Fruit fly (Drosophila melanogaster) whole organism, embryonic: ENCODE results near the gene htk.

Source experiments
- CG10366 ChIP-seq: fragments of 200-800 bp; sonication (Bioruptor generic); IDR thresholded peaks from 2 replicates; pipeline ENCODE4 v1.3.6; 2022; ENCODE audit warnings: missing biosample characterization, missing genetic modification characterization
- CG10543 ChIP-seq: fragments of 200-800 bp; sonication (Bioruptor generic); optimal IDR thresholded peaks from 3 replicates; lab custom pipeline; 2017; ENCODE audit warnings: missing biosample characterization, mild to moderate bottlenecking, missing genetic modification characterization, moderate library complexity
- CG11085 ChIP-seq: fragments of 200-800 bp; sonication (Bioruptor generic); IDR thresholded peaks from 2 replicates; pipeline ENCODE4 v1.3.6; 2022; ENCODE audit warnings: missing biosample characterization, missing genetic modification characterization
- CG11504 ChIP-seq: fragments of 200-800 bp; sonication (Bioruptor generic); optimal IDR thresholded peaks from 3 replicates; lab custom pipeline; 2019; ENCODE audit warnings: missing biosample characterization, mild to moderate bottlenecking, missing genetic modification characterization, moderate library complexity
- CG11560 ChIP-seq: fragments of 200-800 bp; sonication (Bioruptor generic); IDR thresholded peaks from 3 replicates; pipeline ENCODE4 v1.3.6; 2022; ENCODE audit warnings: missing biosample characterization, missing genetic modification characterization
- CG12659 ChIP-seq: fragments of 200-800 bp; sonication (Bioruptor generic); optimal IDR thresholded peaks from 3 replicates; lab custom pipeline; 2017; ENCODE audit warnings: mild to moderate bottlenecking, missing biosample characterization, missing genetic modification reagents, missing genetic modification characterization
- CG1529 ChIP-seq: fragments of 200-800 bp; sonication (Bioruptor generic); optimal IDR thresholded peaks from 3 replicates; lab custom pipeline; 2018; ENCODE audit warnings: missing biosample characterization, missing genetic modification characterization
- CG16815 ChIP-seq: fragments of 200-800 bp; sonication (Bioruptor generic); optimal IDR thresholded peaks from 3 replicates; lab custom pipeline; 2017; ENCODE audit warnings: missing biosample characterization, mild to moderate bottlenecking, missing genetic modification characterization
- CG17359 ChIP-seq: fragments of 200-800 bp; sonication (Bioruptor generic); optimal IDR thresholded peaks from 3 replicates; lab custom pipeline; 2018; ENCODE audit warnings: missing biosample characterization, mild to moderate bottlenecking, missing genetic modification characterization, moderate library complexity
- CG17612 ChIP-seq: fragments of 200-800 bp; sonication (Bioruptor generic); IDR thresholded peaks from 2 replicates; pipeline ENCODE4 v1.3.6; 2022; ENCODE audit warnings: missing biosample characterization, missing genetic modification characterization
- CG17829 ChIP-seq: fragments of 200-800 bp; optimal IDR thresholded peaks from 2 replicates; lab custom pipeline; 2019; ENCODE audit warnings: missing biosample characterization, mild to moderate bottlenecking, missing genetic modification characterization, moderate library complexity
- CG18599 ChIP-seq: fragments of 200-800 bp; sonication (Bioruptor generic); optimal IDR thresholded peaks from 3 replicates; lab custom pipeline; 2017; ENCODE audit warnings: missing biosample characterization, missing genetic modification characterization, mild to moderate bottlenecking, moderate library complexity, missing genetic modification reagents
- CG2116 ChIP-seq: fragments of 200-800 bp; sonication (Bioruptor generic); optimal IDR thresholded peaks from 3 replicates; lab custom pipeline; 2018; ENCODE audit warnings: missing biosample characterization, mild to moderate bottlenecking, missing genetic modification characterization
- CG31365 ChIP-seq: fragments of 200-800 bp; sonication (Bioruptor generic); optimal IDR thresholded peaks from 2 replicates; lab custom pipeline; 2018; ENCODE audit warnings: missing biosample characterization, mild to moderate bottlenecking, missing genetic modification characterization
- CG32532 ChIP-seq: fragments of 200-800 bp; sonication (Bioruptor generic); IDR thresholded peaks from 2 replicates; pipeline ENCODE4 v1.3.6; 2022; ENCODE audit warnings: missing biosample characterization, missing genetic modification characterization
- CG33557 ChIP-seq: fragments of 200-800 bp; sonication (Bioruptor generic); optimal IDR thresholded peaks from 2 replicates; lab custom pipeline; 2019; ENCODE audit warnings: missing biosample characterization, mild to moderate bottlenecking, missing genetic modification characterization, moderate library complexity
- CG3726 ChIP-seq: fragments of 200-800 bp; sonication (Bioruptor generic); IDR thresholded peaks from 3 replicates; pipeline ENCODE4, ENCODE4 v1.3.6; 2022; ENCODE audit warnings: missing biosample characterization, missing genetic modification characterization
- CG3847 ChIP-seq: fragments of 200-800 bp; sonication (Bioruptor generic); IDR thresholded peaks from 2 replicates; pipeline ENCODE4 v1.3.6; 2022; ENCODE audit warnings: missing biosample characterization, missing genetic modification characterization
- CG3995 ChIP-seq: fragments of 200-800 bp; sonication (Bioruptor generic); optimal IDR thresholded peaks from 3 replicates; lab custom pipeline; 2016; ENCODE audit warnings: missing biosample characterization, missing genetic modification characterization
- CG7928 ChIP-seq: fragments of 200-800 bp; sonication (Bioruptor generic); optimal IDR thresholded peaks from 2 replicates; lab custom pipeline; 2017; ENCODE audit warnings: missing biosample characterization, mild to moderate bottlenecking, missing genetic modification characterization
- CG8290 ChIP-seq, 3 experiments: fragments of 200-800 bp; sonication (Bioruptor generic); optimal IDR thresholded peaks; 2 replicates each; lab custom pipeline; 2016 to 2019; ENCODE audit warnings: missing biosample characterization in 3 of 3, missing genetic modification characterization in 3 of 3, mild to moderate bottlenecking in 2 of 3, moderate library complexity in 1 of 3
- CHES-1-like ChIP-seq: fragments of 200-800 bp; sonication (Bioruptor generic); optimal IDR thresholded peaks from 2 replicates; lab custom pipeline; 2016; ENCODE audit warnings: missing biosample characterization, missing genetic modification characterization
- D19A ChIP-seq: fragments of 200-800 bp; optimal IDR thresholded peaks from 3 replicates; lab custom pipeline; 2019; ENCODE audit warnings: missing biosample characterization, mild to moderate bottlenecking, missing genetic modification characterization, moderate library complexity
- Dref ChIP-seq: fragments of 200-800 bp; sonication (Bioruptor generic); IDR thresholded peaks from 2 replicates; pipeline ENCODE4 v1.3.6; 2022; ENCODE audit warnings: missing biosample characterization, missing genetic modification characterization
- Fer3 ChIP-seq: fragments of 200-800 bp; sonication (Bioruptor generic); optimal IDR thresholded peaks from 2 replicates; lab custom pipeline; 2018; ENCODE audit warnings: missing biosample characterization, mild to moderate bottlenecking, missing genetic modification characterization, moderate library complexity
- Gug ChIP-seq: fragments of 200-800 bp; sonication (Bioruptor generic); IDR thresholded peaks from 4 replicates; pipeline ENCODE4 v1.3.6; 2022; ENCODE audit warnings: missing biosample characterization, missing genetic modification characterization
- Oaz ChIP-seq: fragments of 200-800 bp; sonication (Bioruptor generic); IDR thresholded peaks from 2 replicates; pipeline ENCODE4 v1.3.6; 2022; ENCODE audit warnings: missing biosample characterization, missing genetic modification characterization
- Side ChIP-seq: fragments of 200-800 bp; sonication (Bioruptor generic); optimal IDR thresholded peaks from 2 replicates; lab custom pipeline; 2016; ENCODE audit warnings: missing biosample characterization, missing genetic modification characterization
- Spps ChIP-seq: fragments of 200-800 bp; sonication (Bioruptor generic); optimal IDR thresholded peaks from 2 replicates; lab custom pipeline; 2018; ENCODE audit warnings: missing biosample characterization, mild to moderate bottlenecking, missing genetic modification characterization
- Ssrp ChIP-seq: fragments of 200-800 bp; sonication (Bioruptor generic); optimal IDR thresholded peaks from 2 replicates; lab custom pipeline; 2018; ENCODE audit warnings: missing biosample characterization, mild to moderate bottlenecking, missing genetic modification characterization, moderate library complexity
- TFAM ChIP-seq: fragments of 200-800 bp; sonication (Bioruptor generic); optimal IDR thresholded peaks from 2 replicates; lab custom pipeline; 2017; ENCODE audit warnings: missing biosample characterization, missing genetic modification characterization, inconsistent platforms
- Taf1 ChIP-seq: fragments of 200-800 bp; sonication (Bioruptor generic); IDR thresholded peaks from 2 replicates; pipeline ENCODE4 v1.3.6; 2022; ENCODE audit warnings: missing biosample characterization, missing genetic modification characterization
- Xrp1 ChIP-seq: fragments of 200-800 bp; sonication (Bioruptor generic); IDR thresholded peaks from 2 replicates; pipeline ENCODE4 v1.3.6; 2022; ENCODE audit warnings: missing biosample characterization, missing genetic modification characterization
- abd-A ChIP-seq: fragments of 200-800 bp; sonication (Bioruptor generic); optimal IDR thresholded peaks from 3 replicates; lab custom pipeline; 2019; ENCODE audit warnings: missing biosample characterization, mild to moderate bottlenecking, missing genetic modification characterization, moderate library complexity
- ato ChIP-seq: fragments of 200-800 bp; sonication (Bioruptor generic); IDR thresholded peaks from 2 replicates; pipeline ENCODE4 v1.3.6; 2022; ENCODE audit warnings: missing biosample characterization, missing genetic modification characterization; ENCODE audit not compliant: partially characterized antibody
- bcd ChIP-seq: fragments of 200-800 bp; sonication (Bioruptor generic); optimal IDR thresholded peaks from 2 replicates; lab custom pipeline; 2017; ENCODE audit warnings: missing biosample characterization, mild to moderate bottlenecking, missing genetic modification characterization
- btn ChIP-seq: fragments of 200-800 bp; sonication (Bioruptor generic); optimal IDR thresholded peaks from 2 replicates; lab custom pipeline; 2016; ENCODE audit warnings: missing biosample characterization, missing genetic modification characterization
- chinmo ChIP-seq: fragments of 200-800 bp; sonication (Bioruptor generic); IDR thresholded peaks from 4 replicates; pipeline ENCODE4 v1.3.6; 2022; ENCODE audit warnings: missing biosample characterization, missing genetic modification characterization; ENCODE audit not compliant: partially characterized antibody
- crp ChIP-seq, 2 experiments: fragments of 200-800 bp; sonication (Bioruptor generic); optimal IDR thresholded peaks; 2 replicates in 1 of 2; 3 replicates in 1 of 2; lab custom pipeline; 2017; ENCODE audit warnings: missing biosample characterization in 2 of 2, missing genetic modification characterization in 2 of 2, mild to moderate bottlenecking in 1 of 2, moderate library complexity in 1 of 2
- esg ChIP-seq: fragments of 200-800 bp; sonication (Bioruptor generic); conservative IDR thresholded peaks from 2 replicates; pipeline ENCODE4 v1.3.6; 2022; ENCODE audit warnings: missing biosample characterization, missing genetic modification characterization
- ham ChIP-seq: fragments of 200-800 bp; sonication (Bioruptor generic); IDR thresholded peaks from 2 replicates; pipeline ENCODE4 v1.3.6; 2022; ENCODE audit warnings: missing biosample characterization, missing genetic modification characterization
- klu ChIP-seq: fragments of 200-800 bp; sonication (Bioruptor generic); IDR thresholded peaks from 2 replicates; pipeline ENCODE4 v1.3.6; 2022; ENCODE audit warnings: missing biosample characterization, missing genetic modification characterization
- lola ChIP-seq, 3 experiments: fragments of >200 bp in 2 of 3; fragments of 200-800 bp in 1 of 3; sonication (Bioruptor generic) in 1 of 3; optimal IDR thresholded peaks; 2 replicates each; lab custom pipeline; 2017 to 2019; ENCODE audit warnings: missing biosample characterization in 3 of 3, missing genetic modification characterization in 3 of 3, mild to moderate bottlenecking in 1 of 3, moderate library complexity in 1 of 3
- mirr ChIP-seq: fragments of 200-800 bp; sonication (Bioruptor generic); optimal IDR thresholded peaks from 3 replicates; lab custom pipeline; 2018; ENCODE audit warnings: missing biosample characterization, mild to moderate bottlenecking, missing genetic modification characterization
- peb ChIP-seq: fragments of 200-800 bp; sonication (Bioruptor generic); IDR thresholded peaks from 2 replicates; pipeline ENCODE4 v1.3.6; 2022; ENCODE audit warnings: missing biosample characterization, missing genetic modification characterization
- scrt ChIP-seq: fragments of 200-800 bp; sonication (Bioruptor generic); optimal IDR thresholded peaks from 2 replicates; lab custom pipeline; 2018; ENCODE audit warnings: missing biosample characterization, mild to moderate bottlenecking, missing genetic modification characterization, moderate library complexity
- sna ChIP-seq: fragments of 200-800 bp; sonication (Bioruptor generic); IDR thresholded peaks from 2 replicates; pipeline ENCODE4 v1.3.6; 2022; ENCODE audit warnings: missing biosample characterization, missing genetic modification characterization; ENCODE audit not compliant: partially characterized antibody
- sob ChIP-seq: fragments of 200-800 bp; sonication (Bioruptor generic); IDR thresholded peaks from 2 replicates; pipeline ENCODE4 v1.3.6; 2022; ENCODE audit warnings: missing biosample characterization, missing genetic modification characterization
- stc ChIP-seq: fragments of 200-800 bp; sonication (Bioruptor generic); IDR thresholded peaks from 2 replicates; pipeline ENCODE4 v1.3.6; 2022; ENCODE audit warnings: missing biosample characterization, missing genetic modification characterization
- ttk ChIP-seq: fragments of 200-800 bp; sonication (Bioruptor generic); IDR thresholded peaks from 2 replicates; pipeline ENCODE4 v2.1.2; 2022; ENCODE audit warnings: missing biosample characterization, missing genetic modification characterization
- zfh1 ChIP-seq: fragments of 200-800 bp; sonication (Bioruptor generic); IDR thresholded peaks from 3 replicates; pipeline ENCODE4 v1.3.6; 2022; ENCODE audit warnings: missing biosample characterization, missing genetic modification characterization

The htk gene

DNA sequence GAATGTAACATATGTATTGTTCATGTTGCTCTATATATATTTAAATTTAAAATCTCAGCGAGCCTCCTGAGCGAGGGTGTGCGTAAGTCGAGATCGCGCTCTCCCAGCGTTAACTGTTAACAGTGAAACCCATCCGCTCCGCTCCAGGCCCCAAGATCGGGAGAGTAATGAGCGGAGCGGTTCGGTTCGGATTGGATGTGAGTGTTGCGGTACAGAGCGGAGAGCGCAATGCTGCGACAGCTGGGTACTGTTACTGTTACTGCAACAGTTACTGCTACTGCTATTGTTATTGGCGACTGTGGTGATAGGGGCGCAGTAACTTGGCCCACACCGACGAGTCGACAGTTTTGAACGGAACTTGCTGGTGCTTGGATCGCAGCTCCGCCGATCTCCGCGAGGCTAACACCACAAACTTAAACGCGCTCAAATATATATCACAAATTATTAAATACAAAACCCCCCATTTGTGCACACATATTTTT, 11.1 kb upstream of the htk start, which contains the start of gene Pvf1 (continued):
- no peak for TF ChIP-seq CG8290 (GFP tag; optimal IDR thresholded peaks at IDR 0.05; lab: Kevin White, UChicago)
- TF ChIP-seq CG8290 (tag; optimal IDR thresholded peaks at IDR 0.05; lab: Kevin White, UChicago), result no peak
- TF ChIP-seq Side (GFP tag; lab: Kevin White, UChicago), result no peak
- no peak for TF ChIP-seq ato (GFP tag; lab: Robert Waterston, UW)
- no peak for TF ChIP-seq esg (GFP tag; lab: Robert Waterston, UW)
- no peak for TF ChIP-seq CG11560
- no peak for TF ChIP-seq CHES-1-like (GFP tag; lab: Kevin White, UChicago)
- TF ChIP-seq CG17829 (tag; lab: Kevin White, UChicago), result no peak
- no peak for TF ChIP-seq CG18599 (GFP tag; lab: Kevin White, UChicago)
- no peak for TF ChIP-seq CG3847 (GFP tag; lab: Robert Waterston, UW)
- peak; percentile 67 for TF ChIP-seq D19A
- peak; percentile 29; the same call in 1 of the 2 replicates for TF ChIP-seq Xrp1 (GFP tag; lab: Robert Waterston, UW)
- peak; percentile 68; the same call in 1 of the 4 replicates for TF ChIP-seq chinmo (GFP tag; lab: Robert Waterston, UW)
- no peak for TF ChIP-seq CG33557 (GFP tag; lab: Kevin White, UChicago)
- TF ChIP-seq CG7928 (GFP tag; lab: Kevin White, UChicago), result no peak
- no peak for TF ChIP-seq Fer3 (tag; lab: Kevin White, UChicago)
- TF ChIP-seq Oaz (GFP tag; lab: Robert Waterston, UW), result no peak
- TF ChIP-seq Dref (GFP tag; lab: Robert Waterston, UW), result no peak
- no peak for TF ChIP-seq scrt (GFP tag; lab: Kevin White, UChicago)
- no peak for TF ChIP-seq bcd (GFP tag; lab: Kevin White, UChicago)
- no peak for TF ChIP-seq Ssrp (tag; lab: Kevin White, UChicago)
- TF ChIP-seq CG3995, result peak; percentile 85
- TF ChIP-seq crp (GFP tag; optimal IDR thresholded peaks at IDR 0.05; lab: Kevin White, UChicago), result no peak
- no peak for TF ChIP-seq zfh1 (GFP tag; lab: Robert Waterston, UW)
- TF ChIP-seq mirr (GFP tag; lab: Kevin White, UChicago), result no peak
- TF ChIP-seq Spps (tag; lab: Kevin White, UChicago), result no peak
- TF ChIP-seq abd-A, result no peak
- no peak for TF ChIP-seq btn
- TF ChIP-seq CG10543 (GFP tag; lab: Kevin White, UChicago), result no peak
- TF ChIP-seq Gug (GFP tag; lab: Robert Waterston, UW), result no peak
- no peak for TF ChIP-seq TFAM (GFP tag; lab: Kevin White, UChicago)
- TF ChIP-seq CG16815 (GFP tag; lab: Kevin White, UChicago), result no peak
- TF ChIP-seq klu (GFP tag; lab: Robert Waterston, UW), result no peak
- no peak for TF ChIP-seq CG17612 (GFP tag; lab: Robert Waterston, UW)
- TF ChIP-seq lola (GFP tag; optimal IDR thresholded peaks at IDR 0.05; lab: Kevin White, UChicago), result no peak
- TF ChIP-seq CG12659 (GFP tag; lab: Kevin White, UChicago), result no peak
- no peak for TF ChIP-seq sob (GFP tag; lab: Robert Waterston, UW)
- no peak for TF ChIP-seq CG2116 (GFP tag; lab: Kevin White, UChicago)
- TF ChIP-seq CG11085 (GFP tag; lab: Robert Waterston, UW), result no peak
- TF ChIP-seq sna, result no peak
- TF ChIP-seq ham, result no peak
- TF ChIP-seq peb (GFP tag; lab: Robert Waterston, UW), result no peak
- no peak for TF ChIP-seq CG11504 (tag; lab: Kevin White, UChicago)
- TF ChIP-seq stc, result no peak
- no peak for TF ChIP-seq Taf1 (GFP tag; lab: Robert Waterston, UW)
- TF ChIP-seq CG17359 (tag; lab: Kevin White, UChicago), result no peak
- no peak for TF ChIP-seq CG3726 (GFP tag; lab: Robert Waterston, UW)
- TF ChIP-seq ttk, result no peak
- TF ChIP-seq CG1529 (GFP tag; lab: Kevin White, UChicago), result no peak
- no peak for TF ChIP-seq CG10366 (GFP tag; lab: Robert Waterston, UW)
- no peak for TF ChIP-seq CG31365 (tag; lab: Kevin White, UChicago)
- peak; percentile 55; the same call in 1 of the 2 replicates for TF ChIP-seq CG32532
